Worm (Caenorhabditis elegans) whole organism, late embryonic: Measurements from ENCODE around the gene T01B7.9.

ENCODE experiments used
- elt-2 ChIP-seq: sonication (generic microtip); optimal IDR thresholded peaks from 2 replicates; lab custom pipeline; 2016; ENCODE audit warnings: missing genetic modification reagents, missing genetic modification characterization, missing compliant biosample characterization
- elt-4 ChIP-seq: sonication (generic microtip); optimal IDR thresholded peaks from 2 replicates; lab custom pipeline; 2016; ENCODE audit warnings: missing genetic modification characterization, missing compliant biosample characterization
- lin-11 ChIP-seq: fragments of 200-800 bp; sonication (Bioruptor generic); optimal IDR thresholded peaks from 2 replicates; lab custom pipeline; 2018; ENCODE audit warnings: mild to moderate bottlenecking, missing genetic modification characterization, missing compliant biosample characterization
- pqm-1 ChIP-seq: sonication (generic microtip); optimal IDR thresholded peaks from 2 replicates; lab custom pipeline; 2016; ENCODE audit warnings: missing genetic modification characterization, missing compliant biosample characterization
- ztf-16 ChIP-seq: sonication (generic microtip); optimal IDR thresholded peaks from 2 replicates; lab custom pipeline; 2017; ENCODE audit warnings: missing genetic modification characterization, missing compliant biosample characterization

- no peak for TF ChIP-seq pqm-1 (tag; lab: Kevin White, UChicago)
- TF ChIP-seq ztf-16 (tag; lab: Kevin White, UChicago), result no peak
- no peak for TF ChIP-seq elt-2 (tag; lab: Kevin White, UChicago)
- no peak for TF ChIP-seq lin-11
- TF ChIP-seq elt-4 (tag; lab: Kevin White, UChicago), result no peak
Measured at ce11 chrII:8742972-8743371, 16.4 kb upstream of the T01B7.9 start.
